Worm (Caenorhabditis elegans) whole organism, L1 larva: ENCODE results near the gene B0024.4.

ENCODE experiments used
- elt-2 ChIP-seq: sonication (generic microtip); optimal IDR thresholded peaks from 2 replicates; lab custom pipeline; 2016; ENCODE audit warnings: missing genetic modification characterization, mild to moderate bottlenecking, inconsistent platforms, missing compliant biosample characterization, missing genetic modification reagents
- fos-1 ChIP-seq: fragments of 150-350 bp; optimal IDR thresholded peaks from 2 replicates; lab custom pipeline; 2014; ENCODE audit warnings: missing biosample characterization, missing genetic modification characterization
- mep-1 ChIP-seq: fragments of 150-350 bp; optimal IDR thresholded peaks from 2 replicates; lab custom pipeline; 2014; ENCODE audit warnings: missing biosample characterization, missing genetic modification characterization
- nhr-85 ChIP-seq: sonication (generic microtip); peaks from one replicate; lab custom pipeline; 2016; ENCODE audit warnings: missing genetic modification characterization, inconsistent platforms, missing compliant biosample characterization
- unc-130 ChIP-seq: fragments of 150-350 bp; optimal IDR thresholded peaks from 2 replicates; lab custom pipeline; 2017; ENCODE audit warnings: missing biosample characterization, missing genetic modification characterization, inconsistent platforms
- xbp-1 ChIP-seq: sonication (generic microtip); optimal IDR thresholded peaks from 2 replicates; lab custom pipeline; 2016; ENCODE audit warnings: missing genetic modification characterization, missing compliant biosample characterization

- TF ChIP-seq unc-130 (tag; lab: Kevin White, UChicago) (no peak), fos-1 (tag; lab: Kevin White, UChicago) (no peak), xbp-1 (tag; lab: Kevin White, UChicago) (no peak), nhr-85 (tag; lab: Kevin White, UChicago) (no peak), elt-2 (tag; lab: Kevin White, UChicago) (peak; percentile 5), mep-1 (no peak)
Measured at ce11 chrV:10255005-10255472, 42.2 kb upstream of the B0024.4 start, which contains the start of gene rop-1.
